Fruit fly (Drosophila melanogaster): ENCODE measurements around the gene Mcm2.

Mcm2 gene

dm6 chr3R:8239472-8240301, 25.1 kb upstream of the Mcm2 start (continued):
- TF ChIP-seq Atf3 (GFP tag; optimal IDR thresholded peaks at IDR 0.05) (peak; percentile 53), caup (GFP tag; optimal IDR thresholded peaks at IDR 0.05; ENCODE audit: severe bottlenecking) (peak; percentile 87), ci (GFP tag; IDR thresholded peaks at IDR 0.05) (peak; percentile 84), Xrp1 (GFP tag; IDR thresholded peaks at IDR 0.05) (peak; percentile 75), sisA (GFP tag; IDR thresholded peaks at IDR 0.05) (peak; percentile 32), CG4730 (GFP tag; IDR thresholded peaks at IDR 0.05) (peak; percentile 32; the same call in 1 of the 2 replicates), CG7987 (GFP tag; optimal IDR thresholded peaks at IDR 0.05) (peak; percentile 34), CG10959 (GFP tag; IDR thresholded peaks at IDR 0.05) (peak; percentile 41; the same call in 1 of the 2 replicates), crc (GFP tag; optimal IDR thresholded peaks at IDR 0.05) (peak; percentile 78), CG12155 (GFP tag; optimal IDR thresholded peaks at IDR 0.05) (peak; percentile 75), hkb (optimal IDR thresholded peaks at IDR 0.05) (no peak), hkb (GFP tag; IDR thresholded peaks at IDR 0.05) (peak; percentile 81), Usf (GFP tag; optimal IDR thresholded peaks at IDR 0.05) (peak; percentile 75), GATAe (GFP tag; conservative IDR thresholded peaks at IDR 0.05) (peak; percentile 47; the same call in 1 of the 2 replicates), sob (GFP tag; IDR thresholded peaks at IDR 0.05) (peak; percentile 72; the same call in 1 of the 2 replicates), CoRest (tag; optimal IDR thresholded peaks at IDR 0.05) (peak; percentile 97), CG17385 (GFP tag; optimal IDR thresholded peaks at IDR 0.05) (peak; percentile 92), cg (GFP tag; optimal IDR thresholded peaks at IDR 0.05) (peak; percentile 70), CG4617 (GFP tag; optimal IDR thresholded peaks at IDR 0.05; ENCODE audit: borderline replicate concordance) (no peak), gro (GFP tag; optimal IDR thresholded peaks at IDR 0.05) (peak; percentile 52), Myb (GFP tag; optimal IDR thresholded peaks at IDR 0.05) (peak; percentile 47), Mes4 (GFP tag; optimal IDR thresholded peaks at IDR 0.05) (peak; percentile 51), CG11398 (GFP tag; optimal IDR thresholded peaks at IDR 0.05) (peak; percentile 64), CG11723 (GFP tag; optimal IDR thresholded peaks at IDR 0.05) (peak; percentile 89), CG31365 (tag; optimal IDR thresholded peaks at IDR 0.05) (no peak), Rfx (GFP tag; IDR thresholded peaks at IDR 0.05) (peak; percentile 79), cwo (GFP tag; optimal IDR thresholded peaks at IDR 0.05) (peak; percentile 87), al (GFP tag; IDR thresholded peaks at IDR 0.05) (peak; percentile 66), fru (optimal IDR thresholded peaks at IDR 0.05) (no peak), ems (GFP tag; optimal IDR thresholded peaks at IDR 0.05) (peak; percentile 52), B-H1 (GFP tag; IDR thresholded peaks at IDR 0.05) (peak; percentile 61; the same call in 2 of the 3 replicates), ewg (GFP tag; optimal IDR thresholded peaks at IDR 0.05) (peak; percentile 68), CG12942 (GFP tag; optimal IDR thresholded peaks at IDR 0.05) (peak; percentile 65), jigr1 (GFP tag; IDR thresholded peaks at IDR 0.05) (no peak), ap (GFP tag; IDR thresholded peaks at IDR 0.05) (peak; percentile 60), tap (tag; optimal IDR thresholded peaks at IDR 0.05) (peak; percentile 87), dan (GFP tag; IDR thresholded peaks at IDR 0.05) (no peak), CG8281 (tag; optimal IDR thresholded peaks at IDR 0.05) (peak; percentile 76), slou (GFP tag; optimal IDR thresholded peaks at IDR 0.05) (peak; percentile 69), fu2 (GFP tag; optimal IDR thresholded peaks at IDR 0.05) (peak; percentile 72), dpn (GFP tag; optimal IDR thresholded peaks at IDR 0.05) (peak; percentile 65 to 82), da (GFP tag; optimal IDR thresholded peaks at IDR 0.05) (no peak), vfl (GFP tag; optimal IDR thresholded peaks at IDR 0.05) (peak; percentile 54), Eip74EF (GFP tag; optimal IDR thresholded peaks at IDR 0.05) (peak in 1 of 2 experiments; percentile 96), CG6813 (GFP tag; optimal IDR thresholded peaks at IDR 0.05) (peak; percentile 80), Optix (GFP tag; IDR thresholded peaks at IDR 0.05) (0 out of 3 replicates have a peak, but pooled peaks have one; percentile 33), HHEX (GFP tag; optimal IDR thresholded peaks at IDR 0.05) (peak; percentile 90), CG14441 (GFP tag; IDR thresholded peaks at IDR 0.05) (peak; percentile 59), Dbx (GFP tag; IDR thresholded peaks at IDR 0.05) (peak; percentile 41; the same call in 1 of the 3 replicates), gcm2 (GFP tag; optimal IDR thresholded peaks at IDR 0.05) (peak; percentile 8)

All from whole organism, embryonic.